Worm (Caenorhabditis elegans) whole organism, late embryonic: ENCODE data around the gene EEED8.3.

ENCODE experiments used
- C08G9.2 ChIP-seq: sonication (generic microtip); optimal IDR thresholded peaks from 2 replicates; lab custom pipeline; 2016; ENCODE audit warnings: mild to moderate bottlenecking, missing genetic modification characterization, moderate library complexity, missing compliant biosample characterization
- K09A11.1 ChIP-seq: sonication (generic microtip); optimal IDR thresholded peaks from 2 replicates; lab custom pipeline; 2017; ENCODE audit warnings: antibody characterized with exemption, mild to moderate bottlenecking, missing genetic modification characterization, missing compliant biosample characterization; ENCODE audit not compliant: insufficient read depth
- T23F11.4 ChIP-seq: fragments of 200-800 bp; sonication (Bioruptor generic); optimal IDR thresholded peaks from 2 replicates; lab custom pipeline; 2018; ENCODE audit warnings: mild to moderate bottlenecking, missing genetic modification characterization, missing compliant biosample characterization
- Y22D7AL.16 ChIP-seq: sonication (generic microtip); optimal IDR thresholded peaks from 2 replicates; lab custom pipeline; 2016; ENCODE audit warnings: missing genetic modification characterization, missing compliant biosample characterization
- ama-1 ChIP-seq: fragments of 150-350 bp; optimal IDR thresholded peaks from 2 replicates; lab custom pipeline; 2014
- ceh-18 ChIP-seq: sonication (generic microtip); optimal IDR thresholded peaks from 2 replicates; lab custom pipeline; 2016; ENCODE audit warnings: missing genetic modification characterization, missing compliant biosample characterization
- ceh-19 ChIP-seq: fragments of 200-800 bp; sonication (Bioruptor generic); optimal IDR thresholded peaks from 2 replicates; lab custom pipeline; 2018; ENCODE audit warnings: mild to moderate bottlenecking, missing genetic modification characterization, missing compliant biosample characterization
- ceh-22 ChIP-seq: sonication (generic microtip); optimal IDR thresholded peaks from 2 replicates; lab custom pipeline; 2017; ENCODE audit warnings: missing biosample characterization, missing genetic modification characterization
- ceh-30 ChIP-seq: fragments of 150-350 bp; optimal IDR thresholded peaks from 2 replicates; lab custom pipeline; 2014; ENCODE audit warnings: missing biosample characterization, missing genetic modification characterization
- ceh-48 ChIP-seq: sonication (generic microtip); optimal IDR thresholded peaks from 2 replicates; lab custom pipeline; 2016; ENCODE audit warnings: missing genetic modification characterization, inconsistent platforms, missing compliant biosample characterization
- dmd-4 ChIP-seq: sonication (generic microtip); optimal IDR thresholded peaks from 2 replicates; lab custom pipeline; 2016; ENCODE audit warnings: borderline replicate concordance, missing genetic modification characterization, missing compliant biosample characterization
- dve-1 ChIP-seq: sonication (generic microtip); optimal IDR thresholded peaks from 2 replicates; lab custom pipeline; 2017; ENCODE audit warnings: antibody characterized with exemption, mild to moderate bottlenecking, missing genetic modification characterization, missing compliant biosample characterization
- elt-2 ChIP-seq: sonication (generic microtip); optimal IDR thresholded peaks from 2 replicates; lab custom pipeline; 2016; ENCODE audit warnings: missing genetic modification reagents, missing genetic modification characterization, missing compliant biosample characterization
- ets-4 ChIP-seq: sonication (generic microtip); optimal IDR thresholded peaks from 2 replicates; lab custom pipeline; 2016; ENCODE audit warnings: missing genetic modification characterization, missing compliant biosample characterization
- fax-1 ChIP-seq: sonication (generic microtip); optimal IDR thresholded peaks from 2 replicates; lab custom pipeline; 2016; ENCODE audit warnings: missing genotype, missing genetic modification characterization, missing compliant biosample characterization
- gmeb-2 ChIP-seq: sonication (generic microtip); optimal IDR thresholded peaks from 2 replicates; lab custom pipeline; 2016; ENCODE audit warnings: missing genetic modification characterization, inconsistent platforms, missing compliant biosample characterization
- hlh-30 ChIP-seq: sonication (generic microtip); optimal IDR thresholded peaks from 2 replicates; lab custom pipeline; 2017; ENCODE audit warnings: antibody characterized with exemption, missing genetic modification characterization, missing compliant biosample characterization; ENCODE audit not compliant: insufficient read depth
- lim-6 ChIP-seq: sonication (generic microtip); optimal IDR thresholded peaks from 2 replicates; lab custom pipeline; 2016; ENCODE audit warnings: missing genetic modification characterization, missing compliant biosample characterization
- lin-11 ChIP-seq: fragments of 200-800 bp; sonication (Bioruptor generic); optimal IDR thresholded peaks from 2 replicates; lab custom pipeline; 2018; ENCODE audit warnings: mild to moderate bottlenecking, missing genetic modification characterization, missing compliant biosample characterization
- nfya-1 ChIP-seq: sonication (generic microtip); optimal IDR thresholded peaks from 2 replicates; lab custom pipeline; 2017; ENCODE audit warnings: missing genetic modification characterization, mild to moderate bottlenecking, missing compliant biosample characterization, antibody characterized with exemption, moderate library complexity
- nhr-232 ChIP-seq: sonication (generic microtip); optimal IDR thresholded peaks from 2 replicates; lab custom pipeline; 2016; ENCODE audit warnings: missing genetic modification characterization, missing compliant biosample characterization
- npax-4 ChIP-seq: sonication (generic microtip); optimal IDR thresholded peaks from 2 replicates; lab custom pipeline; 2016; ENCODE audit warnings: missing genetic modification characterization, missing compliant biosample characterization
- pat-9 ChIP-seq: fragments of 200-800 bp; sonication (Bioruptor generic); optimal IDR thresholded peaks from 2 replicates; lab custom pipeline; 2018; ENCODE audit warnings: mild to moderate bottlenecking, missing genetic modification characterization, moderate library complexity, missing compliant biosample characterization
- pha-2 ChIP-seq: sonication (generic microtip); optimal IDR thresholded peaks from 2 replicates; lab custom pipeline; 2017; ENCODE audit warnings: mild to moderate bottlenecking, missing genetic modification characterization, missing compliant biosample characterization
- pha-4 ChIP-seq: fragments of 150-350 bp; optimal IDR thresholded peaks from 2 replicates; lab custom pipeline; 2018; ENCODE audit warnings: missing biosample characterization, missing genetic modification reagents, missing genetic modification characterization
- pqm-1 ChIP-seq: sonication (generic microtip); optimal IDR thresholded peaks from 2 replicates; lab custom pipeline; 2016; ENCODE audit warnings: missing genetic modification characterization, missing compliant biosample characterization
- sdc-2 ChIP-seq: sonication (generic microtip); optimal IDR thresholded peaks from 2 replicates; lab custom pipeline; 2016; ENCODE audit warnings: missing genotype, missing genetic modification characterization, missing compliant biosample characterization
- sox-2 ChIP-seq: fragments of 200-800 bp; sonication (Bioruptor generic); IDR thresholded peaks from 2 replicates; pipeline ENCODE4 v1.3.6; 2022; ENCODE audit warnings: missing genetic modification reagents, missing genetic modification characterization, missing compliant biosample characterization
- sox-4 ChIP-seq: sonication (generic microtip); optimal IDR thresholded peaks from 2 replicates; lab custom pipeline; 2017; ENCODE audit warnings: mild to moderate bottlenecking, missing genetic modification characterization, inconsistent platforms, missing compliant biosample characterization
- ttx-3 ChIP-seq: sonication (generic microtip); optimal IDR thresholded peaks from 2 replicates; lab custom pipeline; 2016; ENCODE audit warnings: missing genetic modification reagents, missing genetic modification characterization, missing compliant biosample characterization
- unc-3 ChIP-seq, 2 experiments: fragments of 200-800 bp in 1 of 2; sonication (Bioruptor generic) in 1 of 2; sonication (generic microtip) in 1 of 2; conservative IDR thresholded peaks in 1 of 2; optimal IDR thresholded peaks in 1 of 2; 2 replicates each; pipeline versions ENCODE4 v1.3.6 to Lab custom; 2016 to 2022; ENCODE audit warnings: missing compliant biosample characterization in 2 of 2, missing genetic modification characterization in 2 of 2, missing genetic modification reagents in 1 of 2
- unc-42 ChIP-seq: sonication (generic microtip); optimal IDR thresholded peaks from 2 replicates; lab custom pipeline; 2016; ENCODE audit warnings: missing genotype, missing genetic modification characterization, missing compliant biosample characterization
- unc-86 ChIP-seq: sonication (generic microtip); optimal IDR thresholded peaks from 2 replicates; lab custom pipeline; 2016; ENCODE audit warnings: missing genetic modification characterization, missing compliant biosample characterization
- zip-5 ChIP-seq: sonication (generic microtip); optimal IDR thresholded peaks from 2 replicates; lab custom pipeline; 2016; ENCODE audit warnings: missing genetic modification characterization, missing compliant biosample characterization

The EEED8.3 gene

DNA sequence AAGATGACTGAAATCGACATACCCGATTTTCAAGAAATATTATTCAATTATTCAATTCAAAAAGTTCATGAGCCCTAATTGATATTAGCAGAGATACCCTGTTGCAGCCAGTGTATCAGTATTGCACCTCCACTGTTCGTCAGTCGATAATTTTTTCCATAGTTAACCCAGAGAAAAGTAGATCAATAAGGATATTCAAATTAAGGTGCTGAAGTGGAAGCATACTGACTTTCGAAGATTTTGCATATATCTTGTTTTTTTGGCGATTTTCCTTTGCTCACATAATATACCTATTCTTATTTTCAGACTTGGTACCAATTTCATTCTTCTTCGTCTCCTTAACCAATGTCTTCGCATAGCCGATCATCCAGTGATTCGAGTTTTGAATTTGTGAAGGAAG lies 4.9 kb downstream of the EEED8.3 start, which contains the start of gene EEED8.15:
Gene EEED8.15 (plus strand): TSS at position 301 of the 400 bp plus-strand sequence.
- no peak for TF ChIP-seq npax-4 (tag; lab: Kevin White, UChicago)
- TF ChIP-seq sdc-2 (tag; lab: Kevin White, UChicago) = no peak
- no peak for TF ChIP-seq fax-1 (tag; lab: Kevin White, UChicago)
- no peak for TF ChIP-seq gmeb-2
- TF ChIP-seq sox-2 (GFP tag; lab: Robert Waterston, UW) = no peak
- no peak for TF ChIP-seq nhr-232 (tag; lab: Kevin White, UChicago)

DNA sequence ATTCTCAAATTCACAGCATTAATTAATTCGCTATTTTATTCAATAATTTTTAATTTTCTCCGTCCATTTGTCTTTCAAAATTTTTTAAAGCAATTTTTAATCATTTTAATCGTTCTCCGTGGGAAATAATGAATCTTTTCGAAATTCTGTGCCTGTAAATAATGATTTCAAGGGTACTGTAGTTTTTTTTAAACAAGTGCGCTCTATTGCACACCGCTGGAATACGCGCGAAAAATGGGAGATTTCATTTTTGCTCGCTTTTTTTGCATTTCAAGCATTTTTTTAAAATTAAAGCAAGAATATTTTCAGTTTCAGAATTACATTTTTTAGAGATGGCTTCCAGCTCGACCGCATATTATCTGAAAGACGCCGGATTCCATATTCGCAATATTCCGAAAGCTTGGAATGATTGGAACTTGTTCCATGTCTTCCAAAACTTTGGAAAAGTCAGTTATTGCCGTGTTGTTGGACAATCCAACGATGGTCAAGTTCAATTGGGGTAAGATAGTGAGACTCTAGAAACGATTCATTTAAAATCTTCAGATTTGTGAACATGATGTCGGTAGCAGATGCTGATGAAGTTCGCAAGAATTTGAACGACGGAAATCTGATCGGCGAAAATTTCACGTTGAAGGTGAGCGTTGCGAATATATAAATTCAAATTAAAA lies 7.0 kb downstream of the EEED8.3 start, which contains the start of gene tofu-6:
Gene tofu-6 (plus strand): TSS at position 302 of the 668 bp plus-strand sequence.
- no peak for TF ChIP-seq unc-42 (tag; lab: Kevin White, UChicago)
- no peak for TF ChIP-seq pqm-1 (tag; lab: Kevin White, UChicago)
- TF ChIP-seq C08G9.2 (tag; lab: Kevin White, UChicago) = no peak
- no peak for TF ChIP-seq Y22D7AL.16 (tag; lab: Kevin White, UChicago)
- TF ChIP-seq pat-9 (tag; lab: Kevin White, UChicago) = no peak
- TF ChIP-seq unc-86 (tag; lab: Kevin White, UChicago) = no peak
- TF ChIP-seq elt-2 (tag; lab: Kevin White, UChicago) = no peak
- no peak for TF ChIP-seq pha-2 (tag; lab: Kevin White, UChicago)
- no peak for TF ChIP-seq ceh-30 (tag; lab: Kevin White, UChicago)
- TF ChIP-seq ets-4 (tag; lab: Kevin White, UChicago) = no peak
- TF ChIP-seq sox-2 (GFP tag; lab: Robert Waterston, UW) = no peak
- no peak for TF ChIP-seq lim-6 (tag; lab: Kevin White, UChicago)
- no peak for TF ChIP-seq gmeb-2
- TF ChIP-seq unc-3 (GFP tag; conservative IDR thresholded peaks at IDR 0.05; lab: Robert Waterston, UW) = no peak
- TF ChIP-seq unc-3 (tag; optimal IDR thresholded peaks at IDR 0.05; lab: Kevin White, UChicago) = no peak
- TF ChIP-seq T23F11.4 (GFP tag; lab: Kevin White, UChicago) = no peak
- no peak for TF ChIP-seq K09A11.1 (tag; lab: Kevin White, UChicago)
- TF ChIP-seq, all 69 proteins: peak for 0

DNA sequence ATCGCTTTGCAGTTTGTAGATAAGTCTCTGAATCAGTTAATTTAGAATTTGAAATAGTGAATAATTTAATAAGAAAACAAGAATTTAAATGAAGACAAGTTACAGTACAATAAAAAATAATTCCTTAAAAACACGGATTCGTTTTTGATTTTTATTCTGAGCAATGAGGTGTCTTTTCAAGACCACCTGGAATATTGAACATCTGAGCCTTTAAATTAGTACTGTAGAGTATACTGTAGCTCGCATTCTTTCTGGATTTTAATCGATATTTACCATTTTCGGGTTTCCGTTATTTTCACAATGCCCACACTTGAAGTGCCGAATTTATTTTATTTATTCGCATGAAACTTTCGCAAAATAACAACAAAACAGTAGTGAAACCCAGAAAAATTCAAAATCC lies 9.8 kb downstream of the EEED8.3 start, which contains the start of gene F07F6.7:
Gene F07F6.7 (minus strand): TSS at position 27 of the 400 bp plus-strand sequence.
- TF ChIP-seq zip-5 (tag; lab: Kevin White, UChicago) (no peak), ceh-22 (tag; lab: Kevin White, UChicago) (no peak), sdc-2 (tag; lab: Kevin White, UChicago) (no peak), lin-11 (no peak), sox-2 (GFP tag; lab: Robert Waterston, UW) (no peak), hlh-30 (tag; lab: Kevin White, UChicago) (no peak), lim-6 (tag; lab: Kevin White, UChicago) (no peak), Y22D7AL.16 (tag; lab: Kevin White, UChicago) (no peak)

DNA sequence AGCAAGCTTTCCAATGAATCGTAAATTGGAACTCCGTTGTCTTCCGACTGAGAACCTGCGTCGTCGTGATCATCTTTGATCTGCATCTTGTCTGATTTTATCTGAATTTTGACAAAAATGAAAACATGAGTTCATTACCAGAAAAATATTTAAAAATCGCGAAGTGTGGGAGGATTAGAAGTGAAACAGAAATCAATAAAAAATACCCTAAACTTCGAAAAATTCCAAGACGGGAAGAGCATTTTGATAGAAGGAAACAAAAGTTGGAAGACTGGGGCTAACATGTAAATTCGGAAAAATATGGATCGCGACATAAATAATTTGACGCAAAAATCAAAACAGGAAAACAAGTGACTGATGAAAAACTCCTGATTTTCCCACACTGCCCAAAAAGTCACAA lies 11.6 kb downstream of the EEED8.3 start, which contains the start of gene F07F6.8:
Gene F07F6.8 (minus strand): TSS at position 101 of the 400 bp plus-strand sequence.
- TF ChIP-seq nhr-232 (tag; lab: Kevin White, UChicago) = no peak
- TF ChIP-seq sox-4 (tag; lab: Kevin White, UChicago) = no peak
- TF ChIP-seq ttx-3 (tag; lab: Kevin White, UChicago) = no peak
- no peak for TF ChIP-seq Y22D7AL.16 (tag; lab: Kevin White, UChicago)
- TF ChIP-seq ceh-48 = no peak
- no peak for TF ChIP-seq pha-4
- no peak for TF ChIP-seq dmd-4 (tag; lab: Kevin White, UChicago)
- TF ChIP-seq dve-1 = no peak
- TF ChIP-seq nfya-1 (tag; lab: Kevin White, UChicago) = no peak
- no peak for TF ChIP-seq ceh-18 (tag; lab: Kevin White, UChicago)
- no peak for TF ChIP-seq ceh-19 (GFP tag; lab: Kevin White, UChicago)
- no peak for TF ChIP-seq ama-1
